Worm (Caenorhabditis elegans) whole organism, young adult: ENCODE data around the gene C09H5.7.

Source experiments
- B0019.2 ChIP-seq: fragments of 200-800 bp; sonication (Bioruptor generic); conservative IDR thresholded peaks from 2 replicates; pipeline ENCODE4 v1.3.6; 2022; ENCODE audit warnings: missing genetic modification reagents, missing genetic modification characterization, missing compliant biosample characterization
- C06A6.2 ChIP-seq: fragments of 200-800 bp; sonication (Bioruptor generic); conservative IDR thresholded peaks from 2 replicates; pipeline ENCODE4 v1.3.6; 2022; ENCODE audit warnings: missing genetic modification characterization, missing compliant biosample characterization
- D2030.7 ChIP-seq: fragments of 200-800 bp; sonication (Bioruptor generic); IDR thresholded peaks from 2 replicates; pipeline ENCODE4 v1.3.6; 2022; ENCODE audit warnings: missing genetic modification reagents, missing genetic modification characterization, missing compliant biosample characterization
- F39B2.1 ChIP-seq: fragments of 200-800 bp; sonication (Bioruptor generic); IDR thresholded peaks from 2 replicates; pipeline ENCODE4 v1.3.6; 2022; ENCODE audit warnings: missing genetic modification reagents, missing genetic modification characterization, missing compliant biosample characterization
- F49E8.2 ChIP-seq: sonication (generic microtip); optimal IDR thresholded peaks from 3 replicates; lab custom pipeline; 2017; ENCODE audit warnings: missing genetic modification characterization, mild to moderate bottlenecking, missing compliant biosample characterization, antibody characterized with exemption, moderate library complexity; ENCODE audit not compliant: insufficient read depth
- F57A8.1 ChIP-seq: fragments of 200-800 bp; sonication (Bioruptor generic); optimal IDR thresholded peaks from 2 replicates; lab custom pipeline; 2018; ENCODE audit warnings: mild to moderate bottlenecking, missing genetic modification characterization, moderate library complexity, missing compliant biosample characterization
- T07F8.4 ChIP-seq: sonication (generic microtip); optimal IDR thresholded peaks from 2 replicates; lab custom pipeline; 2016; ENCODE audit warnings: mild to moderate bottlenecking, missing genetic modification characterization, moderate library complexity, missing compliant biosample characterization
- Y53G8AR.9 ChIP-seq: fragments of 200-800 bp; sonication (Bioruptor generic); conservative IDR thresholded peaks from 2 replicates; pipeline ENCODE4 v1.3.6; 2022; ENCODE audit warnings: missing genetic modification reagents, missing genetic modification characterization, missing compliant biosample characterization
- Y79H2A.3 ChIP-seq: fragments of 200-800 bp; sonication (Bioruptor generic); conservative IDR thresholded peaks from 2 replicates; pipeline ENCODE4 v1.3.6; 2022; ENCODE audit warnings: missing genetic modification reagents, missing genetic modification characterization, missing compliant biosample characterization
- akir-1 ChIP-seq: fragments of 200-800 bp; sonication (Bioruptor generic); optimal IDR thresholded peaks from 2 replicates; lab custom pipeline; 2018; ENCODE audit warnings: mild to moderate bottlenecking, missing genetic modification characterization, moderate library complexity, missing compliant biosample characterization
- athp-1 ChIP-seq: sonication (generic microtip); optimal IDR thresholded peaks from 2 replicates; lab custom pipeline; 2017; ENCODE audit warnings: mild to moderate bottlenecking, missing genetic modification characterization, missing compliant biosample characterization
- ceh-91 ChIP-seq: fragments of 200-800 bp; sonication (Bioruptor generic); IDR thresholded peaks from 2 replicates; pipeline ENCODE4 v1.3.6; 2022; ENCODE audit warnings: missing genetic modification reagents, missing genetic modification characterization, missing compliant biosample characterization
- chd-7 ChIP-seq: sonication (generic microtip); optimal IDR thresholded peaks from 2 replicates; lab custom pipeline; 2016; ENCODE audit warnings: mild to moderate bottlenecking, missing genetic modification characterization, moderate library complexity, missing compliant biosample characterization
- efl-1 ChIP-seq: fragments of 150-350 bp; optimal IDR thresholded peaks from 2 replicates; lab custom pipeline; 2014; ENCODE audit warnings: missing biosample characterization, missing genetic modification reagents, missing genetic modification characterization
- egrh-3 ChIP-seq: fragments of 200-800 bp; sonication (Bioruptor generic); IDR thresholded peaks from 2 replicates; pipeline ENCODE4 v1.3.6; 2022; ENCODE audit warnings: missing genetic modification reagents, missing genetic modification characterization, missing compliant biosample characterization
- fkh-3 ChIP-seq: sonication (generic microtip); optimal IDR thresholded peaks from 2 replicates; lab custom pipeline; 2016; ENCODE audit warnings: mild to moderate bottlenecking, missing genetic modification characterization, missing compliant biosample characterization
- hsf-1 ChIP-seq: fragments of 200-800 bp; sonication (Bioruptor generic); IDR thresholded peaks from 2 replicates; pipeline ENCODE4 v1.3.6; 2022; ENCODE audit warnings: missing genetic modification reagents, missing genetic modification characterization, missing compliant biosample characterization
- let-607 ChIP-seq, 2 experiments: fragments of 200-800 bp in 1 of 2; sonication (Bioruptor generic) in 1 of 2; sonication (generic microtip) in 1 of 2; optimal IDR thresholded peaks; 2 replicates each; lab custom pipeline; 2016 to 2018; ENCODE audit warnings: mild to moderate bottlenecking in 2 of 2, missing compliant biosample characterization in 2 of 2, missing genetic modification characterization in 2 of 2, moderate library complexity in 2 of 2, missing genotype in 1 of 2
- madf-3 ChIP-seq: fragments of 200-800 bp; sonication (Bioruptor generic); IDR thresholded peaks from 2 replicates; pipeline ENCODE4 v1.3.6; 2022; ENCODE audit warnings: missing genetic modification reagents, missing genetic modification characterization, missing compliant biosample characterization
- madf-6 ChIP-seq: fragments of 200-800 bp; sonication (Bioruptor generic); IDR thresholded peaks from 2 replicates; pipeline ENCODE4 v1.3.6; 2022; ENCODE audit warnings: missing genetic modification reagents, missing genetic modification characterization, missing compliant biosample characterization
- madf-8 ChIP-seq: fragments of 200-800 bp; sonication (Bioruptor generic); conservative IDR thresholded peaks from 2 replicates; pipeline ENCODE4 v1.3.6; 2022; ENCODE audit warnings: missing genetic modification reagents, missing genetic modification characterization, missing compliant biosample characterization
- mes-4 ChIP-seq: sonication (generic microtip); optimal IDR thresholded peaks from 2 replicates; lab custom pipeline; 2016; ENCODE audit warnings: missing genotype, missing genetic modification characterization, missing compliant biosample characterization
- nfya-2 ChIP-seq: fragments of 200-800 bp; sonication (Bioruptor generic); IDR thresholded peaks from 2 replicates; pipeline ENCODE4 v1.3.6; 2022; ENCODE audit warnings: missing genetic modification reagents, missing genetic modification characterization, missing compliant biosample characterization
- nfyb-1 ChIP-seq: fragments of 200-800 bp; sonication (Bioruptor generic); IDR thresholded peaks from 2 replicates; pipeline ENCODE4 v1.3.6; 2022; ENCODE audit warnings: missing genetic modification reagents, missing genetic modification characterization, missing compliant biosample characterization
- nhr-90 ChIP-seq: sonication (generic microtip); optimal IDR thresholded peaks from 2 replicates; lab custom pipeline; 2016; ENCODE audit warnings: missing genotype, mild to moderate bottlenecking, missing genetic modification characterization, missing compliant biosample characterization
- repo-1 ChIP-seq: sonication (generic microtip); optimal IDR thresholded peaks from 2 replicates; lab custom pipeline; 2017; ENCODE audit warnings: mild to moderate bottlenecking, missing genetic modification characterization, missing compliant biosample characterization
- sdz-38 ChIP-seq: sonication (generic microtip); optimal IDR thresholded peaks from 2 replicates; lab custom pipeline; 2016; ENCODE audit warnings: missing genotype, missing genetic modification characterization, missing compliant biosample characterization
- snpc-1.1 ChIP-seq: sonication (generic microtip); optimal IDR thresholded peaks from 2 replicates; lab custom pipeline; 2017; ENCODE audit warnings: missing genetic modification characterization, mild to moderate bottlenecking, missing compliant biosample characterization, antibody characterized with exemption, moderate library complexity, missing genotype, missing genetic modification reagents; ENCODE audit not compliant: insufficient read depth
- unc-130 ChIP-seq: sonication (generic microtip); optimal IDR thresholded peaks from 2 replicates; lab custom pipeline; 2016; ENCODE audit warnings: missing genetic modification reagents, missing genetic modification characterization, missing compliant biosample characterization
- unc-62 ChIP-seq: fragments of 150-350 bp; optimal IDR thresholded peaks from 2 replicates; lab custom pipeline; 2014; ENCODE audit warnings: missing biosample characterization, missing genetic modification reagents, missing genetic modification characterization
- xnd-1 ChIP-seq: sonication (generic microtip); optimal IDR thresholded peaks from 2 replicates; lab custom pipeline; 2016; ENCODE audit warnings: missing genotype, missing genetic modification reagents, missing genetic modification characterization, missing compliant biosample characterization
- ztf-18 ChIP-seq: sonication (generic microtip); optimal IDR thresholded peaks from 2 replicates; lab custom pipeline; 2016; ENCODE audit warnings: missing genotype, mild to moderate bottlenecking, missing genetic modification characterization, missing compliant biosample characterization
- ztf-25 ChIP-seq: fragments of 200-800 bp; sonication (Bioruptor generic); IDR thresholded peaks from 2 replicates; pipeline ENCODE4 v1.3.6; 2022; ENCODE audit warnings: missing genetic modification reagents, missing genetic modification characterization, missing compliant biosample characterization

The C09H5.7 gene

DNA sequence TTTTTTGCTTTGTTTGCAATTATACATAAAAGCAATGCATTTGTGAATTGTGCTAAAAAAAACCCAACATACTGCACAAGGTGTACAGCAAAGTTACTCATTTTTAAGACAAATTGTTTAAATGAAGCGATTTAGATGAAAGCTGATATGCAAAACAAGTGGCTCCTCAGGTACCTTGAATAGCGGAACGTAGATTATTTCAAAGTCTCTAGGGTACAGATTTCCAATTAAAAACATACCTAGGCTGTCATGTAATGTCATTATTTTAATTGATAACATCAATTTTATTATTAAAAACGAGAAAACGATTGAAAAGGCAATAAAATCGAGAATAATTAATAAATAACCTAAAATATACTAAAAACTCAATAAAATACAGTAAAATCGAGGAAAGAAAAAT is 23.0 kb downstream of the C09H5.7 start, which contains the start of gene str-139:
Gene str-139, minus strand, starts transcription at position 101 of the 400 bp plus-strand sequence.
- TF ChIP-seq nfya-2 (GFP tag; lab: Robert Waterston, UW) (no peak), ztf-25 (no peak), T07F8.4 (tag; lab: Kevin White, UChicago) (no peak), chd-7 (tag; lab: Kevin White, UChicago) (no peak), sdz-38 (no peak), unc-130 (GFP tag; lab: Kevin White, UChicago) (no peak), nhr-90 (tag; lab: Kevin White, UChicago) (no peak), fkh-3 (tag; lab: Kevin White, UChicago) (no peak)

ce11 chrV:8058359-8058758 is 26.7 kb downstream of the C09H5.7 start, which contains the start of gene str-138:
TSS of gene str-138 (plus strand) at chrV:8058659.
- TF ChIP-seq nhr-90 (tag; lab: Kevin White, UChicago) (no peak), unc-62 (GFP tag; lab: Kevin White, UChicago) (no peak), Y53G8AR.9 (no peak), Y79H2A.3 (GFP tag; lab: Robert Waterston, UW) (no peak), C06A6.2 (GFP tag; lab: Robert Waterston, UW) (no peak), mes-4 (no peak), egrh-3 (GFP tag; lab: Robert Waterston, UW) (no peak), F39B2.1 (GFP tag; lab: Robert Waterston, UW) (no peak)

DNA sequence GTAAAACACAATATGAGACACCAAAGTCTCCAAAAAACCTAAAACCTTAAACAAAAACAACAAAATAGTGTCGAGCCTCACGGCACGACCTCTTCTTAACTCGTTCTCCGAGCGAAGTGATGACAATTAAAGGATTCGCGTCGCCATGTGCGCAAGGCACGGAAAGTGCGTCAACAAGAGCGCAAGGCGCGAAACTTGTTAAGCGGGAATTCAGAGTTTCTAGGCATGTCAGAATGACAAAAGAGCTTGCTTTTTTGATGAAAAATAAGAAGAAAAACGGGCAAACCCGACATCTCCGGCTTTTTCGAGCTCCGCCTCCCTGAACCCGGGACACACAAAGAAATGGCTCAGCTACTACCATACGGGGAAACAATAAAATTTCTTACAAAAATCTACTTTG is 27.3 kb downstream of the C09H5.7 start:
- TF ChIP-seq F39B2.1 (GFP tag; lab: Robert Waterston, UW) (peak; percentile 69; the same call in 1 of the 2 replicates), ceh-91 (GFP tag; lab: Robert Waterston, UW) (0 out of 2 replicates have a peak, but pooled peaks have one; percentile 28), D2030.7 (GFP tag; lab: Robert Waterston, UW) (peak; percentile 61), ztf-18 (tag; lab: Kevin White, UChicago) (peak; percentile 84), madf-6 (peak; percentile 89), nfyb-1 (GFP tag; lab: Robert Waterston, UW) (0 out of 2 replicates have a peak, but pooled peaks have one; percentile 22), madf-3 (GFP tag; lab: Robert Waterston, UW) (peak; percentile 72; the same call in 1 of the 2 replicates), xnd-1 (tag; lab: Kevin White, UChicago) (peak; percentile 48), B0019.2 (GFP tag; lab: Robert Waterston, UW) (peak; percentile 20; the same call in 1 of the 2 replicates), hsf-1 (GFP tag; lab: Robert Waterston, UW) (peak; percentile 85), madf-8 (GFP tag; lab: Robert Waterston, UW) (peak; percentile 79)

ce11 chrV:8055170-8055569 is 29.9 kb downstream of the C09H5.7 start:
- TF ChIP-seq efl-1 (GFP tag; lab: Kevin White, UChicago) (no peak), let-607 (tag; optimal IDR thresholded peaks at IDR 0.05; lab: Kevin White, UChicago) (no peak), F57A8.1 (GFP tag; lab: Kevin White, UChicago) (no peak), athp-1 (tag; lab: Kevin White, UChicago) (no peak), repo-1 (no peak), F49E8.2 (tag; lab: Kevin White, UChicago) (no peak), madf-3 (GFP tag; lab: Robert Waterston, UW) (no peak), akir-1 (GFP tag; lab: Kevin White, UChicago) (no peak), snpc-1.1 (tag; lab: Kevin White, UChicago) (no peak), madf-8 (GFP tag; lab: Robert Waterston, UW) (no peak)
- TF ChIP-seq, all 124 proteins: peak for 0
